Fruit fly (Drosophila melanogaster): ENCODE results near the gene Bfc.

- TF ChIP-seq Dif (GFP tag; optimal IDR thresholded peaks at IDR 0.05; ENCODE audit: partially characterized antibody) (no peak), Abd-B (GFP tag; optimal IDR thresholded peaks at IDR 0.05) (no peak), rgr (GFP tag; optimal IDR thresholded peaks at IDR 0.05) (no peak), Jra (GFP tag; optimal IDR thresholded peaks at IDR 0.05) (no peak)
Observed at dm6 chr3L:1233830-1234229, 16.7 kb upstream of the Bfc start, which contains the start of gene CG33966.

Data from whole organism, wandering third instar larva.